Fruit fly (Drosophila melanogaster): ENCODE results near the gene CG7974.

- TF ChIP-seq CG5204 (GFP tag; optimal IDR thresholded peaks at IDR 0.05) (no peak), Hr96 (GFP tag; optimal IDR thresholded peaks at IDR 0.05) (no peak)
Observed at dm6 chr3L:1648690-1649355, 16.1 kb upstream of the CG7974 start, which contains the start of gene CG13920.

All from whole organism, adult.